Fruit fly (Drosophila melanogaster): ENCODE measurements around the gene CG31704.

DNA sequence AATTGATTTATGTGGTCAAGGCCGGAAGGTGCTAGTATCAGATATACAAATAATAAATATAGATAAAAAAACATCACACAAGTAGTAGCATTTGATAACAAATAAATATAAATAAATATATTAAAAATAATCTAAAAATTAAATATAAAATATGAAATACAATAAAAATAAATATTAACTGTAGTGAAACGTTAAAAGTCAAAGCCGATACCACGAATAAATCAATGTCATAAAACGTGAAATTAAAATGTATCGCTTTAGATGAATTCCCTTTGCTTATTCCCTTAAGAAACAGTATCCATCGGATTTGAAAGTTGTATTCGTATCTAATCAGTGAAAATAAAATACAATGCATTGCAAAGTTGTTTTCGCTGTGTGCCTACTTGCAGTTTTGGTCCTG is 6.2 kb upstream of the CG31704 start, which contains the start of gene CG45012:
- TF ChIP-seq dsf (GFP tag; optimal IDR thresholded peaks at IDR 0.05; ENCODE audit: borderline replicate concordance) = no peak
- TF ChIP-seq h (GFP tag; optimal IDR thresholded peaks at IDR 0.05) = no peak
- no peak for TF ChIP-seq lola (GFP tag; optimal IDR thresholded peaks at IDR 0.05)
- TF ChIP-seq Sp1 (GFP tag; optimal IDR thresholded peaks at IDR 0.05) = no peak
- TF ChIP-seq tai (GFP tag; optimal IDR thresholded peaks at IDR 0.05) = no peak
- TF ChIP-seq Rel (GFP tag; optimal IDR thresholded peaks at IDR 0.05) = no peak
- TF ChIP-seq Rel (tag; optimal IDR thresholded peaks at IDR 0.05) = no peak
